Fruit fly (Drosophila melanogaster): Measurements from ENCODE around the gene olf413.
A peak's percentile ranks its signal among the peaks of the same experiment; 100 is the strongest.

Gene olf413

DNA sequence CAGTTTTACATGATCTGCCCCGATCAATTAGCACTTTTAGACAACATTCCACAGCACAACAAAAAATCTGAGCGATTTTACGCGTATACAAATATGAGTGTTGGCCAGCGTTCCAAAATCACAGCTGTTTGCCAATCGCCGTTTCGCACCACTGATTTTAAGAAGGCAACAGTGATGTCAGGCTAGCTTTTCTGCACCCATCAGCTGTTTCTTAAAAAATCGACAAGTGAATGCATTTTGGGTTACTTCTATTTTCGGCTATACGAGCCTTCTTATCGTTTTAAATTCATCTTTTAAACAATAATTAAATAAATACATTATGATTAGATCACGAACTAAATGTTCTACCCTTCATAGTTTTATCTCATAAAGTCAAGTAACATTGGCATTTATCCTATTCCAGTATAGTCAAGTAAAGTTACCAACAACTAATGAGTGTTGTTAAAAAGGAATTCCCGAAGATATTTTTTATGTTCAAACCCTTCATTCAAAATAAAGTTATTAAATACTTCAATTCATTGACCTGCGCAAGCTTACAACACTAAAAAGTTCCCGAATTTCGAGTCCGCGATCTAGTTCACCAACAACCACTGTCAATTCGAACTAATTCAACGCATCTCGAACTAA is 127.0 kb downstream of the olf413 start, which contains the start of the genes Rich and Ddx1 (continued):
- TF ChIP-seq pfk (GFP tag; optimal IDR thresholded peaks at IDR 0.05) (no peak), CG12391 (tag; optimal IDR thresholded peaks at IDR 0.05) (peak; percentile 74), disco-r (GFP tag; optimal IDR thresholded peaks at IDR 0.05) (no peak), H15 (GFP tag; IDR thresholded peaks at IDR 0.05) (no peak), Lpt (GFP tag; optimal IDR thresholded peaks at IDR 0.05) (no peak), crol (GFP tag; IDR thresholded peaks at IDR 0.05) (no peak), CG10147 (GFP tag; optimal IDR thresholded peaks at IDR 0.05) (peak; percentile 30), CG1792 (GFP tag; optimal IDR thresholded peaks at IDR 0.05) (no peak), pho (GFP tag; optimal IDR thresholded peaks at IDR 0.05) (peak; percentile 18), CG15696 (tag; optimal IDR thresholded peaks at IDR 0.05) (peak; percentile 7), CG7745 (tag; optimal IDR thresholded peaks at IDR 0.05) (no peak), CG2875 (GFP tag; optimal IDR thresholded peaks at IDR 0.05) (no peak), CG6272 (GFP tag; IDR thresholded peaks at IDR 0.05) (no peak), Stat92E (GFP tag; optimal IDR thresholded peaks at IDR 0.05) (no peak), CG1024 (GFP tag; IDR thresholded peaks at IDR 0.05) (no peak), D (optimal IDR thresholded peaks at IDR 0.05) (no peak), D (GFP tag; optimal IDR thresholded peaks at IDR 0.05) (no peak), cad (GFP tag; optimal IDR thresholded peaks at IDR 0.05) (no peak), D19A (tag; optimal IDR thresholded peaks at IDR 0.05) (peak; percentile 10), CG10565 (GFP tag; optimal IDR thresholded peaks at IDR 0.05) (no peak), CG9797 (GFP tag; optimal IDR thresholded peaks at IDR 0.05) (peak; percentile 27), grau (tag; optimal IDR thresholded peaks at IDR 0.05) (peak; percentile 53), CG17186 (GFP tag; optimal IDR thresholded peaks at IDR 0.05) (peak; percentile 17), MESR4 (GFP tag; optimal IDR thresholded peaks at IDR 0.05) (peak; percentile 60), CG2199 (GFP tag; IDR thresholded peaks at IDR 0.05) (no peak), Ada2b (GFP tag; IDR thresholded peaks at IDR 0.05) (no peak), dmrt11E (tag; optimal IDR thresholded peaks at IDR 0.05) (peak; percentile 55), CG3281 (GFP tag; optimal IDR thresholded peaks at IDR 0.05) (no peak), CG1603 (tag; optimal IDR thresholded peaks at IDR 0.05) (peak; percentile 36), CG7928 (GFP tag; optimal IDR thresholded peaks at IDR 0.05) (no peak), bsh (GFP tag; optimal IDR thresholded peaks at IDR 0.05) (peak in 1 of 2 experiments; percentile 39), CG10654 (GFP tag; optimal IDR thresholded peaks at IDR 0.05) (peak; percentile 22), gsb-n (tag; optimal IDR thresholded peaks at IDR 0.05) (no peak), ase (GFP tag; IDR thresholded peaks at IDR 0.05) (no peak), Dfd (GFP tag; optimal IDR thresholded peaks at IDR 0.05) (no peak), CG8359 (GFP tag; optimal IDR thresholded peaks at IDR 0.05; ENCODE audit: borderline replicate concordance) (no peak), CG1647 (GFP tag; optimal IDR thresholded peaks at IDR 0.05) (peak; percentile 26), CG17912 (GFP tag; optimal IDR thresholded peaks at IDR 0.05) (no peak), ewg (GFP tag; optimal IDR thresholded peaks at IDR 0.05) (peak; percentile 56), Lim3 (GFP tag; IDR thresholded peaks at IDR 0.05) (no peak), cg (GFP tag; optimal IDR thresholded peaks at IDR 0.05) (no peak), CG14050 (GFP tag; IDR thresholded peaks at IDR 0.05) (no peak), ken (GFP tag; IDR thresholded peaks at IDR 0.05) (0 out of 3 replicates have a peak, but pooled peaks have one; percentile 9), CG10321 (GFP tag; IDR thresholded peaks at IDR 0.05) (no peak), CG10431 (GFP tag; optimal IDR thresholded peaks at IDR 0.05) (peak; percentile 18), Atf6 (GFP tag; IDR thresholded peaks at IDR 0.05) (no peak), Dp (GFP tag; optimal IDR thresholded peaks at IDR 0.05) (peak; percentile 18), CG8765 (GFP tag; IDR thresholded peaks at IDR 0.05) (no peak; the same call in 1 of the 2 replicates), shn (GFP tag; optimal IDR thresholded peaks at IDR 0.05) (peak; percentile 43), CG4282 (GFP tag; optimal IDR thresholded peaks at IDR 0.05) (no peak), gcm2 (GFP tag; optimal IDR thresholded peaks at IDR 0.05) (peak; percentile 44)
